Worm (Caenorhabditis elegans) whole organism, mixed stage, embryonic: ENCODE results near the gene cyp-35B1.

Experiments used
- M03D4.4 ChIP-seq: sonication (generic microtip); optimal IDR thresholded peaks from 2 replicates; lab custom pipeline; 2017; ENCODE audit warnings: mild to moderate bottlenecking, missing genetic modification characterization, missing compliant biosample characterization
- bed-3 ChIP-seq: fragments of 200-800 bp; sonication (Bioruptor generic); optimal IDR thresholded peaks from 3 replicates; lab custom pipeline; 2018; ENCODE audit warnings: mild to moderate bottlenecking, missing genetic modification characterization, moderate library complexity, missing compliant biosample characterization
- blmp-1 ChIP-seq: fragments of 150-350 bp; optimal IDR thresholded peaks from 2 replicates; lab custom pipeline; 2014; ENCODE audit warnings: missing biosample characterization, missing genetic modification characterization
- ceh-39 ChIP-seq: fragments of 150-350 bp; optimal IDR thresholded peaks from 2 replicates; lab custom pipeline; 2014; ENCODE audit warnings: missing biosample characterization, missing genetic modification characterization
- ceh-43 ChIP-seq: fragments of 200-800 bp; sonication (Bioruptor generic); optimal IDR thresholded peaks from 2 replicates; lab custom pipeline; 2018; ENCODE audit warnings: mild to moderate bottlenecking, missing genetic modification characterization, moderate library complexity, missing compliant biosample characterization
- ceh-83 ChIP-seq: fragments of 200-800 bp; sonication (Bioruptor generic); optimal IDR thresholded peaks from 2 replicates; lab custom pipeline; 2018; ENCODE audit warnings: mild to moderate bottlenecking, missing genetic modification characterization, missing compliant biosample characterization
- ces-1 ChIP-seq: fragments of 150-350 bp; optimal IDR thresholded peaks from 2 replicates; lab custom pipeline; 2014; ENCODE audit warnings: missing biosample characterization, missing genetic modification reagents, missing genetic modification characterization
- cnd-1 ChIP-seq: fragments of 200-800 bp; sonication (Bioruptor generic); optimal IDR thresholded peaks from 2 replicates; lab custom pipeline; 2018; ENCODE audit warnings: mild to moderate bottlenecking, missing genetic modification characterization, missing compliant biosample characterization
- drap-1 ChIP-seq: fragments of 200-800 bp; sonication (Bioruptor generic); optimal IDR thresholded peaks from 3 replicates; lab custom pipeline; 2018; ENCODE audit warnings: mild to moderate bottlenecking, missing genetic modification characterization, missing compliant biosample characterization
- elt-1 ChIP-seq: sonication (generic microtip); optimal IDR thresholded peaks from 2 replicates; lab custom pipeline; 2017; ENCODE audit warnings: missing genetic modification characterization, mild to moderate bottlenecking, missing compliant biosample characterization, antibody characterized with exemption, moderate library complexity, borderline replicate concordance; ENCODE audit not compliant: insufficient read depth
- elt-3 ChIP-seq: fragments of 150-350 bp; optimal IDR thresholded peaks from 2 replicates; lab custom pipeline; 2014; ENCODE audit warnings: missing biosample characterization, missing genetic modification characterization
- flh-1 ChIP-seq: fragments of 200-800 bp; sonication (Bioruptor generic); optimal IDR thresholded peaks from 2 replicates; lab custom pipeline; 2018; ENCODE audit warnings: mild to moderate bottlenecking, missing genetic modification characterization, moderate library complexity, missing compliant biosample characterization
- ham-2 ChIP-seq: fragments of 200-800 bp; sonication (Bioruptor generic); optimal IDR thresholded peaks from 2 replicates; lab custom pipeline; 2018; ENCODE audit warnings: mild to moderate bottlenecking, missing genetic modification characterization, missing compliant biosample characterization
- hlh-1 ChIP-seq: fragments of 150-350 bp; optimal IDR thresholded peaks from 2 replicates; lab custom pipeline; 2014; ENCODE audit warnings: missing biosample characterization, missing genetic modification reagents, missing genetic modification characterization
- lin-13 ChIP-seq: fragments of 150-350 bp; optimal IDR thresholded peaks from 2 replicates; lab custom pipeline; 2014; ENCODE audit warnings: missing biosample characterization, missing genetic modification characterization
- lin-32 ChIP-seq: fragments of 200-800 bp; sonication (Bioruptor generic); optimal IDR thresholded peaks from 2 replicates; lab custom pipeline; 2018; ENCODE audit warnings: mild to moderate bottlenecking, missing genetic modification characterization, missing compliant biosample characterization
- lsy-2 ChIP-seq: fragments of 150-350 bp; optimal IDR thresholded peaks from 2 replicates; lab custom pipeline; 2014; ENCODE audit warnings: missing biosample characterization, missing genetic modification characterization
- mab-5 ChIP-seq: fragments of 150-350 bp; optimal IDR thresholded peaks from 2 replicates; lab custom pipeline; 2014; ENCODE audit warnings: missing biosample characterization, missing genetic modification characterization
- mep-1 ChIP-seq: fragments of 150-350 bp; optimal IDR thresholded peaks from 2 replicates; lab custom pipeline; 2017; ENCODE audit warnings: missing biosample characterization, missing genetic modification reagents, missing genetic modification characterization, inconsistent platforms
- mls-2 ChIP-seq: sonication (generic microtip); optimal IDR thresholded peaks from 2 replicates; lab custom pipeline; 2016; ENCODE audit warnings: mild to moderate bottlenecking, missing genetic modification characterization, moderate library complexity, missing compliant biosample characterization
- nhr-12 ChIP-seq: fragments of 150-350 bp; optimal IDR thresholded peaks from 2 replicates; lab custom pipeline; 2014; ENCODE audit warnings: missing biosample characterization, missing genetic modification characterization
- nhr-2 ChIP-seq: fragments of 150-350 bp; optimal IDR thresholded peaks from 2 replicates; lab custom pipeline; 2014; ENCODE audit warnings: missing biosample characterization, missing genetic modification characterization
- nhr-237 ChIP-seq: fragments of 150-350 bp; optimal IDR thresholded peaks from 2 replicates; lab custom pipeline; 2014; ENCODE audit warnings: missing biosample characterization, missing genetic modification characterization
- nhr-28 ChIP-seq: fragments of 150-350 bp; optimal IDR thresholded peaks from 2 replicates; lab custom pipeline; 2014; ENCODE audit warnings: missing biosample characterization, missing genetic modification characterization
- nhr-76 ChIP-seq: sonication (generic microtip); optimal IDR thresholded peaks from 2 replicates; lab custom pipeline; 2017; ENCODE audit warnings: missing biosample characterization, missing genetic modification characterization
- pha-4 ChIP-seq: fragments of 150-350 bp; optimal IDR thresholded peaks from 2 replicates; lab custom pipeline; 2018; ENCODE audit warnings: missing biosample characterization, missing genetic modification reagents, missing genetic modification characterization
- sem-2 ChIP-seq: fragments of 200-800 bp; sonication (Bioruptor generic); optimal IDR thresholded peaks from 2 replicates; lab custom pipeline; 2018; ENCODE audit warnings: mild to moderate bottlenecking, missing genetic modification characterization, missing compliant biosample characterization
- snpc-4 ChIP-seq: fragments of 150-350 bp; optimal IDR thresholded peaks from 2 replicates; lab custom pipeline; 2014; ENCODE audit warnings: missing biosample characterization, missing genetic modification characterization
- tbx-8 ChIP-seq: fragments of 200-800 bp; sonication (Bioruptor generic); optimal IDR thresholded peaks from 2 replicates; lab custom pipeline; 2018; ENCODE audit warnings: mild to moderate bottlenecking, missing genetic modification characterization, moderate library complexity, missing compliant biosample characterization
- unc-120 ChIP-seq: sonication (generic microtip); optimal IDR thresholded peaks from 2 replicates; lab custom pipeline; 2017; ENCODE audit warnings: missing genetic modification characterization, missing compliant biosample characterization; ENCODE audit not compliant: poor library complexity, severe bottlenecking
- unc-39 ChIP-seq: fragments of 150-350 bp; optimal IDR thresholded peaks from 2 replicates; lab custom pipeline; 2014; ENCODE audit warnings: missing biosample characterization, missing genetic modification characterization
- zip-8 ChIP-seq: fragments of 150-350 bp; optimal IDR thresholded peaks from 2 replicates; lab custom pipeline; 2014; ENCODE audit warnings: missing biosample characterization, missing genetic modification characterization
- ztf-11 ChIP-seq: fragments of 150-350 bp; optimal IDR thresholded peaks from 2 replicates; lab custom pipeline; 2014; ENCODE audit warnings: missing biosample characterization, missing genetic modification characterization

The cyp-35B1 gene

ce11 chrV:3985104-3985503 is 46.3 kb downstream of the cyp-35B1 start:
- no peak for TF ChIP-seq nhr-12 (tag; lab: Kevin White, UChicago)
- no peak for TF ChIP-seq lin-13
- TF ChIP-seq lsy-2 (tag; lab: Kevin White, UChicago): no peak
- no peak for TF ChIP-seq ces-1 (GFP tag; lab: Kevin White, UChicago)
- TF ChIP-seq elt-3: no peak
- TF ChIP-seq mls-2: no peak
- TF ChIP-seq unc-120 (tag; lab: Kevin White, UChicago): no peak
- no peak for TF ChIP-seq nhr-237
- no peak for TF ChIP-seq cnd-1 (tag; lab: Kevin White, UChicago)
- no peak for TF ChIP-seq nhr-2
- TF ChIP-seq unc-39 (tag; lab: Kevin White, UChicago): no peak
- TF ChIP-seq ham-2 (GFP tag; lab: Kevin White, UChicago): no peak
- TF ChIP-seq bed-3 (GFP tag; lab: Kevin White, UChicago): no peak
- TF ChIP-seq sem-2: no peak
- TF ChIP-seq nhr-76 (tag; lab: Kevin White, UChicago): no peak
- no peak for TF ChIP-seq tbx-8
- no peak for TF ChIP-seq mab-5 (tag; lab: Kevin White, UChicago)
- no peak for TF ChIP-seq snpc-4
- no peak for TF ChIP-seq lin-32 (GFP tag; lab: Kevin White, UChicago)

ce11 chrV:3987616-3988015 is 48.8 kb downstream of the cyp-35B1 start, which contains the start of gene nlp-28:
TSS of gene nlp-28 (plus strand) at chrV:3987900.
- TF ChIP-seq mab-5 (tag; lab: Kevin White, UChicago): no peak
- no peak for TF ChIP-seq blmp-1 (tag; lab: Kevin White, UChicago)
- no peak for TF ChIP-seq drap-1 (GFP tag; lab: Kevin White, UChicago)
- no peak for TF ChIP-seq flh-1 (GFP tag; lab: Kevin White, UChicago)
- no peak for TF ChIP-seq tbx-8
- no peak for TF ChIP-seq nhr-237
- no peak for TF ChIP-seq ceh-39 (tag; lab: Kevin White, UChicago)
- TF ChIP-seq ztf-11 (tag; lab: Kevin White, UChicago): no peak
- TF ChIP-seq nhr-28 (tag; lab: Kevin White, UChicago): no peak
- TF ChIP-seq ceh-43 (GFP tag; lab: Kevin White, UChicago): no peak
- no peak for TF ChIP-seq lin-32 (GFP tag; lab: Kevin White, UChicago)
- no peak for TF ChIP-seq sem-2
- TF ChIP-seq ces-1 (GFP tag; lab: Kevin White, UChicago): no peak
- no peak for TF ChIP-seq ceh-83
- no peak for TF ChIP-seq pha-4 (tag; lab: Kevin White, UChicago)
- no peak for TF ChIP-seq nhr-12 (tag; lab: Kevin White, UChicago)
- TF ChIP-seq lsy-2 (tag; lab: Kevin White, UChicago): no peak
- no peak for TF ChIP-seq zip-8
- no peak for TF ChIP-seq hlh-1 (tag; lab: Kevin White, UChicago)
- no peak for TF ChIP-seq mep-1

ce11 chrV:3989070-3989469 is 50.2 kb downstream of the cyp-35B1 start, which contains the start of gene nlp-27:
TSS of gene nlp-27 (plus strand) at chrV:3989378.
- TF ChIP-seq nhr-237 (no peak), ceh-83 (no peak), mep-1 (no peak), cnd-1 (tag; lab: Kevin White, UChicago) (no peak), unc-39 (tag; lab: Kevin White, UChicago) (no peak), zip-8 (no peak), tbx-8 (no peak), elt-3 (no peak), lin-32 (GFP tag; lab: Kevin White, UChicago) (no peak), nhr-76 (tag; lab: Kevin White, UChicago) (no peak), flh-1 (GFP tag; lab: Kevin White, UChicago) (no peak), ceh-43 (GFP tag; lab: Kevin White, UChicago) (no peak), elt-1 (tag; lab: Kevin White, UChicago) (no peak), ceh-39 (tag; lab: Kevin White, UChicago) (no peak), blmp-1 (tag; lab: Kevin White, UChicago) (no peak), bed-3 (GFP tag; lab: Kevin White, UChicago) (no peak), snpc-4 (no peak), M03D4.4 (tag; lab: Kevin White, UChicago) (no peak), nhr-2 (no peak), nhr-28 (tag; lab: Kevin White, UChicago) (no peak)
- TF ChIP-seq, all 35 proteins: peak for 0
